Worm (Caenorhabditis elegans) whole organism, L4/young adult: ENCODE data around the gene abu-5.

Experiments
- W03F9.2 ChIP-seq: fragments of 150-350 bp; optimal IDR thresholded peaks from 2 replicates; lab custom pipeline; 2014; ENCODE audit warnings: missing biosample characterization, missing genetic modification characterization
- dao-5 ChIP-seq: sonication (generic microtip); optimal IDR thresholded peaks from 2 replicates; lab custom pipeline; 2016; ENCODE audit warnings: missing genotype, missing genetic modification characterization, moderate library complexity, missing compliant biosample characterization
- him-1 ChIP-seq: sonication (generic microtip); optimal IDR thresholded peaks from 2 replicates; lab custom pipeline; 2016; ENCODE audit warnings: missing genotype, missing genetic modification reagents, missing genetic modification characterization, missing compliant biosample characterization

ce11 chrIV:15631217-15631616 lies 40.7 kb downstream of the abu-5 start, which contains the start of gene Y105C5A.9:
- TF ChIP-seq him-1 (tag; lab: Kevin White, UChicago) = no peak
- no peak for TF ChIP-seq W03F9.2 (tag; lab: Kevin White, UChicago)
- no peak for TF ChIP-seq dao-5 (tag; lab: Kevin White, UChicago)
